Worm (Caenorhabditis elegans): ENCODE data around the gene T03F7.6.

ce11 chrV:11254980-11255379, 39.5 kb upstream of the T03F7.6 start, which contains the start of gene srsx-31:
- no peak for TF ChIP-seq sox-4 (tag; optimal IDR thresholded peaks at IDR 0.05)
- TF ChIP-seq ceh-14 (tag; optimal IDR thresholded peaks at IDR 0.05): no peak
- TF ChIP-seq nhr-232 (tag; optimal IDR thresholded peaks at IDR 0.05): no peak
- no peak for TF ChIP-seq madf-2 (tag; optimal IDR thresholded peaks at IDR 0.05)
- TF ChIP-seq pag-3 (tag; optimal IDR thresholded peaks at IDR 0.05; ENCODE audit: borderline replicate concordance): no peak

Data from whole organism, late embryonic.